Worm (Caenorhabditis elegans) whole organism, late embryonic: ENCODE data around the gene snrp-200.

Experiments
- ceh-6 ChIP-seq: fragments of 200-800 bp; sonication (Bioruptor generic); optimal IDR thresholded peaks from 2 replicates; lab custom pipeline; 2018; ENCODE audit warnings: mild to moderate bottlenecking, missing genetic modification characterization, missing compliant biosample characterization
- lin-11 ChIP-seq: fragments of 200-800 bp; sonication (Bioruptor generic); optimal IDR thresholded peaks from 2 replicates; lab custom pipeline; 2018; ENCODE audit warnings: mild to moderate bottlenecking, missing genetic modification characterization, missing compliant biosample characterization

snrp-200 gene

DNA sequence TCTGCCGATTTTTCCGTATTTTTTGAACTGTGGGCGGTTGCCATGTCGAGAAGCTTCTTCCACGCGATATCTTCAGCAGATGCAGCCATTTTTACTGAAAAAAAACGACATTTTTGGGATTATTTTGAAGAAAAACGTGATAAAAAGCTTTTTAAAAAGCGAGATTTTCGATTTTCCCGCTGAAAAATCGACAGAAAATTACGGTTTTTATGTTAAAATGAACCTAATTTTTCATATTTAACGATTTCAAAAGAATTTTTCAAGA, 59.1 kb downstream of the snrp-200 start, which contains the start of gene Y38E10A.22:
Gene Y38E10A.22, minus strand, starts transcription at position 101 of the 265 bp plus-strand sequence.
- TF ChIP-seq lin-11 (tag; lab: Kevin White, UChicago) = no peak
- no peak for TF ChIP-seq ceh-6 (GFP tag; lab: Kevin White, UChicago)
